Worm (Caenorhabditis elegans) whole organism, young adult: Measurements from ENCODE around the gene epn-1.

Experiments
- B0261.1 ChIP-seq: sonication (generic microtip); optimal IDR thresholded peaks from 2 replicates; lab custom pipeline; 2016; ENCODE audit warnings: mild to moderate bottlenecking, missing genetic modification characterization, moderate library complexity, missing compliant biosample characterization
- D2030.7 ChIP-seq: fragments of 200-800 bp; sonication (Bioruptor generic); IDR thresholded peaks from 2 replicates; pipeline ENCODE4 v1.3.6; 2022; ENCODE audit warnings: missing genetic modification reagents, missing genetic modification characterization, missing compliant biosample characterization
- F10E7.11 ChIP-seq: sonication (generic microtip); optimal IDR thresholded peaks from 2 replicates; lab custom pipeline; 2017; ENCODE audit warnings: mild to moderate bottlenecking, missing genetic modification characterization, moderate library complexity, missing compliant biosample characterization
- F22D6.2 ChIP-seq: sonication (generic microtip); optimal IDR thresholded peaks from 2 replicates; lab custom pipeline; 2016; ENCODE audit warnings: mild to moderate bottlenecking, missing genetic modification characterization, missing compliant biosample characterization
- F39B2.1 ChIP-seq: fragments of 200-800 bp; sonication (Bioruptor generic); IDR thresholded peaks from 2 replicates; pipeline ENCODE4 v1.3.6; 2022; ENCODE audit warnings: missing genetic modification reagents, missing genetic modification characterization, missing compliant biosample characterization
- K12H6.12 ChIP-seq: fragments of 200-800 bp; sonication (Bioruptor generic); optimal IDR thresholded peaks from 2 replicates; lab custom pipeline; 2018; ENCODE audit warnings: mild to moderate bottlenecking, missing genetic modification characterization, missing compliant biosample characterization
- ZK185.1 ChIP-seq: sonication (generic microtip); optimal IDR thresholded peaks from 2 replicates; lab custom pipeline; 2016; ENCODE audit warnings: mild to moderate bottlenecking, missing genetic modification characterization, missing compliant biosample characterization; ENCODE audit not compliant: poor library complexity, severe bottlenecking
- ama-1 ChIP-seq, 3 experiments: fragments of 150-350 bp in 1 of 3; sonication (generic microtip) in 2 of 3; optimal IDR thresholded peaks; 2 replicates each; lab custom pipeline; 2014 to 2018; ENCODE audit warnings: missing biosample characterization in 2 of 3, missing genetic modification characterization in 2 of 3, missing genetic modification reagents in 2 of 3
- attf-5 ChIP-seq: fragments of 200-800 bp; sonication (Bioruptor generic); optimal IDR thresholded peaks from 2 replicates; lab custom pipeline; 2018; ENCODE audit warnings: mild to moderate bottlenecking, missing genetic modification characterization, missing compliant biosample characterization
- bed-2 ChIP-seq: fragments of 200-800 bp; sonication (Bioruptor generic); IDR thresholded peaks from 2 replicates; pipeline ENCODE4 v1.3.6; 2022; ENCODE audit warnings: missing genetic modification reagents, missing genetic modification characterization, missing compliant biosample characterization
- ccch-3 ChIP-seq: fragments of 200-800 bp; sonication (Bioruptor generic); optimal IDR thresholded peaks from 2 replicates; lab custom pipeline; 2018; ENCODE audit warnings: mild to moderate bottlenecking, missing genetic modification characterization, missing compliant biosample characterization
- cebp-1 ChIP-seq, 2 experiments: fragments of 200-800 bp in 1 of 2; sonication (Bioruptor generic) in 1 of 2; sonication (generic microtip) in 1 of 2; IDR thresholded peaks in 1 of 2; optimal IDR thresholded peaks in 1 of 2; 2 replicates each; pipeline versions ENCODE4 v1.3.6 to Lab custom; 2017 to 2022; ENCODE audit warnings: missing compliant biosample characterization in 2 of 2, missing genetic modification characterization in 2 of 2, mild to moderate bottlenecking in 1 of 2, missing genetic modification reagents in 1 of 2, moderate library complexity in 1 of 2
- cebp-2 ChIP-seq: fragments of 200-800 bp; sonication (Bioruptor generic); IDR thresholded peaks from 2 replicates; pipeline ENCODE4 v1.3.6; 2022; ENCODE audit warnings: missing genetic modification characterization, missing compliant biosample characterization
- dox-1 ChIP-seq: fragments of 200-800 bp; sonication (Bioruptor generic); IDR thresholded peaks from 2 replicates; pipeline ENCODE4 v1.3.6; 2022; ENCODE audit warnings: missing genetic modification reagents, missing genetic modification characterization, missing compliant biosample characterization
- dpl-1 ChIP-seq: fragments of 150-350 bp; optimal IDR thresholded peaks from 2 replicates; lab custom pipeline; 2014; ENCODE audit warnings: missing biosample characterization, missing genetic modification reagents, missing genetic modification characterization
- efl-1 ChIP-seq: fragments of 150-350 bp; optimal IDR thresholded peaks from 2 replicates; lab custom pipeline; 2014; ENCODE audit warnings: missing biosample characterization, missing genetic modification reagents, missing genetic modification characterization
- egl-44 ChIP-seq: fragments of 200-800 bp; sonication (Bioruptor generic); IDR thresholded peaks from 2 replicates; pipeline ENCODE4 v1.3.6; 2022; ENCODE audit warnings: missing genetic modification reagents, missing genetic modification characterization, missing compliant biosample characterization
- ekl-4 ChIP-seq: fragments of 200-800 bp; sonication (Bioruptor generic); IDR thresholded peaks from 2 replicates; pipeline ENCODE4 v1.3.6; 2022; ENCODE audit warnings: missing genetic modification reagents, missing genetic modification characterization, missing compliant biosample characterization
- gei-17 ChIP-seq: fragments of 200-800 bp; sonication (Bioruptor generic); optimal IDR thresholded peaks from 2 replicates; lab custom pipeline; 2018; ENCODE audit warnings: mild to moderate bottlenecking, missing genetic modification characterization, missing compliant biosample characterization
- him-1 ChIP-seq: sonication (generic microtip); optimal IDR thresholded peaks from 2 replicates; lab custom pipeline; 2016; ENCODE audit warnings: missing genotype, missing genetic modification reagents, missing genetic modification characterization, missing compliant biosample characterization
- let-526 ChIP-seq: fragments of 200-800 bp; sonication (Bioruptor generic); IDR thresholded peaks from 2 replicates; pipeline ENCODE4 v1.3.6; 2022; ENCODE audit warnings: missing genetic modification reagents, missing genetic modification characterization, missing compliant biosample characterization
- lin-40 ChIP-seq: sonication (generic microtip); optimal IDR thresholded peaks from 2 replicates; lab custom pipeline; 2016; ENCODE audit warnings: missing genetic modification characterization, mild to moderate bottlenecking, missing compliant biosample characterization, missing genotype, missing genetic modification reagents
- lin-54 ChIP-seq: fragments of 200-800 bp; sonication (Bioruptor generic); optimal IDR thresholded peaks from 2 replicates; lab custom pipeline; 2018; ENCODE audit warnings: mild to moderate bottlenecking, missing genetic modification characterization, missing compliant biosample characterization
- madf-10 ChIP-seq: sonication (generic microtip); optimal IDR thresholded peaks from 2 replicates; lab custom pipeline; 2016; ENCODE audit warnings: mild to moderate bottlenecking, missing genetic modification characterization, missing compliant biosample characterization
- madf-3 ChIP-seq: fragments of 200-800 bp; sonication (Bioruptor generic); IDR thresholded peaks from 2 replicates; pipeline ENCODE4 v1.3.6; 2022; ENCODE audit warnings: missing genetic modification reagents, missing genetic modification characterization, missing compliant biosample characterization
- madf-6 ChIP-seq: fragments of 200-800 bp; sonication (Bioruptor generic); IDR thresholded peaks from 2 replicates; pipeline ENCODE4 v1.3.6; 2022; ENCODE audit warnings: missing genetic modification reagents, missing genetic modification characterization, missing compliant biosample characterization
- madf-8 ChIP-seq: fragments of 200-800 bp; sonication (Bioruptor generic); conservative IDR thresholded peaks from 2 replicates; pipeline ENCODE4 v1.3.6; 2022; ENCODE audit warnings: missing genetic modification reagents, missing genetic modification characterization, missing compliant biosample characterization
- mel-28 ChIP-seq: sonication (generic microtip); optimal IDR thresholded peaks from 2 replicates; lab custom pipeline; 2016; ENCODE audit warnings: borderline replicate concordance, mild to moderate bottlenecking, missing genetic modification characterization, missing compliant biosample characterization
- mes-4 ChIP-seq: sonication (generic microtip); optimal IDR thresholded peaks from 2 replicates; lab custom pipeline; 2016; ENCODE audit warnings: missing genotype, missing genetic modification characterization, missing compliant biosample characterization
- mxl-1 ChIP-seq: sonication (generic microtip); optimal IDR thresholded peaks from 2 replicates; lab custom pipeline; 2016; ENCODE audit warnings: missing genetic modification characterization, missing compliant biosample characterization
- nfya-1 ChIP-seq: sonication (generic microtip); optimal IDR thresholded peaks from 2 replicates; lab custom pipeline; 2017; ENCODE audit warnings: antibody characterized with exemption, missing compliant biosample characterization, missing genetic modification characterization, borderline replicate concordance; ENCODE audit not compliant: insufficient read depth
- nhr-90 ChIP-seq: sonication (generic microtip); optimal IDR thresholded peaks from 2 replicates; lab custom pipeline; 2016; ENCODE audit warnings: missing genotype, mild to moderate bottlenecking, missing genetic modification characterization, missing compliant biosample characterization
- pbrm-1 ChIP-seq: fragments of 200-800 bp; sonication (Bioruptor generic); IDR thresholded peaks from 2 replicates; pipeline ENCODE4 v1.3.6; 2022; ENCODE audit warnings: missing genetic modification reagents, missing genetic modification characterization, missing compliant biosample characterization
- rcor-1 ChIP-seq: fragments of 200-800 bp; sonication (Bioruptor generic); IDR thresholded peaks from 2 replicates; pipeline ENCODE4 v1.3.6; 2022; ENCODE audit warnings: missing genetic modification reagents, missing genetic modification characterization, missing compliant biosample characterization
- repo-1 ChIP-seq: sonication (generic microtip); optimal IDR thresholded peaks from 2 replicates; lab custom pipeline; 2017; ENCODE audit warnings: mild to moderate bottlenecking, missing genetic modification characterization, missing compliant biosample characterization
- rpc-1 ChIP-seq, 2 experiments: fragments of 150-350 bp in 1 of 2; sonication (generic microtip) in 1 of 2; optimal IDR thresholded peaks; 2 replicates each; lab custom pipeline; 2014 to 2018; ENCODE audit warnings: missing biosample characterization in 1 of 2, missing genetic modification characterization in 1 of 2, missing genetic modification reagents in 1 of 2, missing genotype in 1 of 2
- sdz-38 ChIP-seq: sonication (generic microtip); optimal IDR thresholded peaks from 2 replicates; lab custom pipeline; 2016; ENCODE audit warnings: missing genotype, missing genetic modification characterization, missing compliant biosample characterization
- snpc-1.3 ChIP-seq: sonication (generic microtip); optimal IDR thresholded peaks from 2 replicates; lab custom pipeline; 2017; ENCODE audit warnings: missing genetic modification characterization, mild to moderate bottlenecking, missing compliant biosample characterization, antibody characterized with exemption, moderate library complexity, missing genotype, missing genetic modification reagents; ENCODE audit not compliant: insufficient read depth
- sptf-2 ChIP-seq: fragments of 200-800 bp; sonication (Bioruptor generic); optimal IDR thresholded peaks from 2 replicates; lab custom pipeline; 2018; ENCODE audit warnings: mild to moderate bottlenecking, missing genetic modification characterization, missing compliant biosample characterization
- xnd-1 ChIP-seq: sonication (generic microtip); optimal IDR thresholded peaks from 2 replicates; lab custom pipeline; 2016; ENCODE audit warnings: missing genotype, missing genetic modification reagents, missing genetic modification characterization, missing compliant biosample characterization
- ztf-18 ChIP-seq: sonication (generic microtip); optimal IDR thresholded peaks from 2 replicates; lab custom pipeline; 2016; ENCODE audit warnings: missing genotype, mild to moderate bottlenecking, missing genetic modification characterization, missing compliant biosample characterization
- ztf-25 ChIP-seq: fragments of 200-800 bp; sonication (Bioruptor generic); IDR thresholded peaks from 2 replicates; pipeline ENCODE4 v1.3.6; 2022; ENCODE audit warnings: missing genetic modification reagents, missing genetic modification characterization, missing compliant biosample characterization
- ztf-28 ChIP-seq: fragments of 200-800 bp; sonication (Bioruptor generic); IDR thresholded peaks from 2 replicates; pipeline ENCODE4 v1.3.6; 2022; ENCODE audit warnings: missing genetic modification reagents, missing genetic modification characterization, missing compliant biosample characterization
- ztf-3 ChIP-seq: fragments of 200-800 bp; sonication (Bioruptor generic); optimal IDR thresholded peaks from 2 replicates; lab custom pipeline; 2018; ENCODE audit warnings: mild to moderate bottlenecking, missing genetic modification characterization, missing compliant biosample characterization

Gene epn-1

DNA sequence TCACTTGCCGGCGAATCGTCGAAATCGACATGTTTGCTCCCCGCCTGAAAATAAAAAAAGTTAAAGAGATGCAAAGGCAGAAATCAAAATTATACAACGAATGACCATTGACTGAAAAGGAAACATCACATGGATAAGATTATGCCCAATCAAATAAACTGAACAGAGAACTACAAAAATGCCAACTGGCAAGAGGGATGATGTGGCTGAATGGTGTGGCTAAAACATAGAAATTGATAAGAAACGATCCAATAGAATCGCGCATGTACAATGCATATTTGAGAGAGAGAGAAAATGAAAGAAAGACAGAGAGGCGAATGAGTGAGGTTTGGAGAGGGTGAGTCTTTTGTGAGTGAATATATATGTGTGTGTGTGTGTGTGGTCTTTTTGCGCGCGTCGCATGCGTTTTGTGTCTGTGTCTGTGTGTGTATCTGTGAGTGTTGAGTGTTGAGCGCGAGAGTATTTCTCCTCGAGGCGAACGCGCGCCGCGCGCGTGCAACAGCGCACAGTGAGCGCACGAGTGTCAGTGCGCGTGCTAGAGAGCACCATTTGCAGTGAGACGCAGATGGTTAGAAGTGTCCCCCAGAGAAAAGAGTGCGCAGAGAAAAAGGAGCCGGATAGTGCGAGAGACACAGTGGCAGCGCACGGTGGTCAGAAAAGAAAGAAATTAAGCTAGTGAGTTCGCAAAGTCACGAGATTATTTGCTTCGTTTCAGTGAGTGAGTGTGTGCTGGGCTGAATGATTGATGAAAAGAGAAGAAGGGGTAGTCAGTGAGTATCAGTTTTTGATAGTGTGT is at the start of gene epn-1 (continued):
- TF ChIP-seq nfya-1 (tag; lab: Kevin White, UChicago) (no peak), ccch-3 (GFP tag; lab: Kevin White, UChicago) (no peak), repo-1 (tag; lab: Kevin White, UChicago) (peak; percentile 93), him-1 (tag; lab: Kevin White, UChicago) (peak; percentile 2), let-526 (peak; percentile 87), ZK185.1 (tag; lab: Kevin White, UChicago) (peak; percentile 82), cebp-2 (GFP tag; lab: Robert Waterston, UW) (peak; percentile 69; the same call in 1 of the 2 replicates), dox-1 (peak; percentile 97), lin-54 (peak; percentile 75), attf-5 (peak; percentile 99), sptf-2 (GFP tag; lab: Kevin White, UChicago) (peak; percentile 56), pbrm-1 (GFP tag; lab: Robert Waterston, UW) (peak; percentile 95), rpc-1 (optimal IDR thresholded peaks at IDR 0.05; lab: Kevin White, UChicago) (no peak), rpc-1 (tag; optimal IDR thresholded peaks at IDR 0.05; lab: Kevin White, UChicago) (no peak), rcor-1 (peak; percentile 74), F22D6.2 (tag; lab: Kevin White, UChicago) (peak; percentile 92), mxl-1 (tag; lab: Kevin White, UChicago) (peak; percentile 60), madf-3 (peak; percentile 85), madf-8 (no peak), ama-1 (optimal IDR thresholded peaks at IDR 0.05; lab: Kevin White, UChicago) (no peak), ama-1 (GFP tag; optimal IDR thresholded peaks at IDR 0.05; lab: Kevin White, UChicago) (no peak), bed-2 (peak; percentile 79; the same call in 1 of the 2 replicates), B0261.1 (tag; lab: Kevin White, UChicago) (peak; percentile 29), F39B2.1 (GFP tag; lab: Robert Waterston, UW) (peak; percentile 77; the same call in 1 of the 2 replicates), mel-28 (tag; lab: Kevin White, UChicago) (no peak), efl-1 (GFP tag; lab: Kevin White, UChicago) (peak; percentile 11), F10E7.11 (tag; lab: Kevin White, UChicago) (peak; percentile 51), ztf-3 (GFP tag; lab: Kevin White, UChicago) (peak; percentile 89), egl-44 (GFP tag; lab: Robert Waterston, UW) (peak; percentile 95), K12H6.12 (tag; lab: Kevin White, UChicago) (peak; percentile 99), gei-17 (GFP tag; lab: Kevin White, UChicago) (peak; percentile 90), xnd-1 (tag; lab: Kevin White, UChicago) (no peak), ztf-18 (tag; lab: Kevin White, UChicago) (peak; percentile 81), ztf-25 (0 out of 2 replicates have a peak, but pooled peaks have one; percentile 18), lin-40 (tag; lab: Kevin White, UChicago) (peak; percentile 98), snpc-1.3 (tag; lab: Kevin White, UChicago) (no peak)

DNA sequence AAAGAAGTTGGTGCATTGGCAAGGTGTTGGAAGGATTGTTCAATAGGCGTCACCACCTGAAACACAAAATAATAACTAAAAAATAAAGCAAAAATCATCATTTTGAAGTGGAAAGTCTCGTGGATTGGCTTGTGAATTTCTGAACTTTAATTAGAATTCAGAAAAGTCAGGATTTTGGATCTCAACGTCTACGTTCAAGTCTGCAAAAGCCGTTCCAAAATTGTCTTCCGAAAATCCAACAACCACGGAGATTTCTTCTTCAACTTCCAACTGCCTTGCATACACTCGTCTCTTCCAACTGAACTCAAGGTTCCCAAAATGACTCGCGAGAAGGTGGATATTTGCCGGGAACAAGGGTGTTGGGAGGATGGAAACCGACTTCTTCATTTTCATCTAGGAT is 47.4 kb upstream of the epn-1 start, which contains the start of gene C27C12.3:
Gene C27C12.3 (minus strand): TSS at position 101 of the 400 bp plus-strand sequence.
- TF ChIP-seq cebp-1 (GFP tag; IDR thresholded peaks at IDR 0.05; lab: Robert Waterston, UW) (no peak), cebp-1 (tag; optimal IDR thresholded peaks at IDR 0.05; lab: Kevin White, UChicago) (no peak), nhr-90 (tag; lab: Kevin White, UChicago) (no peak), dpl-1 (GFP tag; lab: Kevin White, UChicago) (no peak), ekl-4 (GFP tag; lab: Robert Waterston, UW) (no peak), cebp-2 (GFP tag; lab: Robert Waterston, UW) (no peak), madf-6 (no peak), madf-10 (tag; lab: Kevin White, UChicago) (no peak), sdz-38 (tag; lab: Kevin White, UChicago) (no peak), mes-4 (tag; lab: Kevin White, UChicago) (no peak), ztf-28 (no peak), D2030.7 (GFP tag; lab: Robert Waterston, UW) (no peak)
